Fruit fly (Drosophila melanogaster): Measurements from ENCODE around the gene CG33645.
A peak's percentile ranks its signal among the peaks of the same experiment; 100 is the strongest.

- TF ChIP-seq Ets98B (GFP tag; IDR thresholded peaks at IDR 0.05): peak; percentile 79
- no peak for TF ChIP-seq EcR (GFP tag; optimal IDR thresholded peaks at IDR 0.05)
- no peak for TF ChIP-seq CG10348 (GFP tag; IDR thresholded peaks at IDR 0.05)
- TF ChIP-seq CG4496 (GFP tag; IDR thresholded peaks at IDR 0.05): peak; percentile 62
- TF ChIP-seq CG8301 (tag; optimal IDR thresholded peaks at IDR 0.05): peak; percentile 42
- peak; percentile 29 for TF ChIP-seq CG17806 (tag; optimal IDR thresholded peaks at IDR 0.05)
- peak; percentile 25 for TF ChIP-seq D1 (tag; optimal IDR thresholded peaks at IDR 0.05)
- TF ChIP-seq CG9948 (tag; optimal IDR thresholded peaks at IDR 0.05): peak; percentile 15
- peak; percentile 37 for TF ChIP-seq CG15710 (tag; optimal IDR thresholded peaks at IDR 0.05)
- TF ChIP-seq CG14655 (GFP tag; optimal IDR thresholded peaks at IDR 0.05): peak; percentile 70
Observed at dm6 chr2L:13513331-13514261, 19.0 kb upstream of the CG33645 start.

All from whole organism, pupa.